Worm (Caenorhabditis elegans) whole organism, young adult: ENCODE data around the gene T14G10.8.
A peak's percentile ranks its signal among the peaks of the same experiment; 100 is the strongest.

ENCODE experiments used
- B0019.2 ChIP-seq: fragments of 200-800 bp; sonication (Bioruptor generic); conservative IDR thresholded peaks from 2 replicates; pipeline ENCODE4 v1.3.6; 2022; ENCODE audit warnings: missing genetic modification reagents, missing genetic modification characterization, missing compliant biosample characterization
- B0261.1 ChIP-seq: sonication (generic microtip); optimal IDR thresholded peaks from 2 replicates; lab custom pipeline; 2016; ENCODE audit warnings: mild to moderate bottlenecking, missing genetic modification characterization, moderate library complexity, missing compliant biosample characterization
- D2030.7 ChIP-seq: fragments of 200-800 bp; sonication (Bioruptor generic); IDR thresholded peaks from 2 replicates; pipeline ENCODE4 v1.3.6; 2022; ENCODE audit warnings: missing genetic modification reagents, missing genetic modification characterization, missing compliant biosample characterization
- F22D6.2 ChIP-seq: sonication (generic microtip); optimal IDR thresholded peaks from 2 replicates; lab custom pipeline; 2016; ENCODE audit warnings: mild to moderate bottlenecking, missing genetic modification characterization, missing compliant biosample characterization
- F57A8.1 ChIP-seq: fragments of 200-800 bp; sonication (Bioruptor generic); optimal IDR thresholded peaks from 2 replicates; lab custom pipeline; 2018; ENCODE audit warnings: mild to moderate bottlenecking, missing genetic modification characterization, moderate library complexity, missing compliant biosample characterization
- F57C9.4 ChIP-seq: sonication (generic microtip); optimal IDR thresholded peaks from 2 replicates; lab custom pipeline; 2017; ENCODE audit warnings: mild to moderate bottlenecking, missing genetic modification characterization, missing compliant biosample characterization
- K12H6.12 ChIP-seq: fragments of 200-800 bp; sonication (Bioruptor generic); optimal IDR thresholded peaks from 2 replicates; lab custom pipeline; 2018; ENCODE audit warnings: mild to moderate bottlenecking, missing genetic modification characterization, missing compliant biosample characterization
- Y53F4B.3 ChIP-seq: fragments of 200-800 bp; sonication (Bioruptor generic); IDR thresholded peaks from 2 replicates; pipeline ENCODE4 v1.3.6; 2022; ENCODE audit warnings: missing genetic modification reagents, missing genetic modification characterization, missing compliant biosample characterization
- Y67H2A.10 ChIP-seq: fragments of 200-800 bp; sonication (Bioruptor generic); conservative IDR thresholded peaks from 2 replicates; pipeline ENCODE4 v1.3.6; 2022; ENCODE audit warnings: missing genetic modification reagents, missing genetic modification characterization, missing compliant biosample characterization
- Y95B8A.8 ChIP-seq: fragments of 200-800 bp; sonication (Bioruptor generic); IDR thresholded peaks from 2 replicates; pipeline ENCODE4 v1.3.6; 2022; ENCODE audit warnings: missing genetic modification reagents, missing genetic modification characterization, missing compliant biosample characterization
- akir-1 ChIP-seq: fragments of 200-800 bp; sonication (Bioruptor generic); optimal IDR thresholded peaks from 2 replicates; lab custom pipeline; 2018; ENCODE audit warnings: mild to moderate bottlenecking, missing genetic modification characterization, moderate library complexity, missing compliant biosample characterization
- aptf-3 ChIP-seq: fragments of 200-800 bp; sonication (Bioruptor generic); IDR thresholded peaks from 2 replicates; pipeline ENCODE4 v1.3.6; 2022; ENCODE audit warnings: missing genetic modification characterization, missing compliant biosample characterization
- attf-3 ChIP-seq: fragments of 200-800 bp; sonication (Bioruptor generic); conservative IDR thresholded peaks from 2 replicates; pipeline ENCODE4 v1.3.6; 2022; ENCODE audit warnings: missing genetic modification reagents, missing genetic modification characterization, missing compliant biosample characterization
- attf-6 ChIP-seq: fragments of 200-800 bp; sonication (Bioruptor generic); IDR thresholded peaks from 2 replicates; pipeline ENCODE4 v1.3.6; 2022; ENCODE audit warnings: missing genetic modification reagents, missing genetic modification characterization, missing compliant biosample characterization
- ceh-58 ChIP-seq: fragments of 200-800 bp; sonication (Bioruptor generic); IDR thresholded peaks from 2 replicates; pipeline ENCODE4 v1.3.6; 2022; ENCODE audit warnings: missing genetic modification characterization, missing compliant biosample characterization
- die-1 ChIP-seq: sonication (generic microtip); optimal IDR thresholded peaks from 2 replicates; lab custom pipeline; 2016; ENCODE audit warnings: missing genotype, mild to moderate bottlenecking, missing genetic modification characterization, missing compliant biosample characterization
- egl-44 ChIP-seq: fragments of 200-800 bp; sonication (Bioruptor generic); IDR thresholded peaks from 2 replicates; pipeline ENCODE4 v1.3.6; 2022; ENCODE audit warnings: missing genetic modification reagents, missing genetic modification characterization, missing compliant biosample characterization
- fkh-3 ChIP-seq: sonication (generic microtip); optimal IDR thresholded peaks from 2 replicates; lab custom pipeline; 2016; ENCODE audit warnings: mild to moderate bottlenecking, missing genetic modification characterization, missing compliant biosample characterization
- hlh-12 ChIP-seq: sonication (generic microtip); optimal IDR thresholded peaks from 2 replicates; lab custom pipeline; 2016; ENCODE audit warnings: missing genetic modification characterization, missing compliant biosample characterization
- hmg-1.2 ChIP-seq: fragments of 200-800 bp; sonication (Bioruptor generic); IDR thresholded peaks from 2 replicates; pipeline ENCODE4 v1.3.6; 2022; ENCODE audit warnings: missing genetic modification reagents, missing genetic modification characterization, missing compliant biosample characterization
- let-526 ChIP-seq: fragments of 200-800 bp; sonication (Bioruptor generic); IDR thresholded peaks from 2 replicates; pipeline ENCODE4 v1.3.6; 2022; ENCODE audit warnings: missing genetic modification reagents, missing genetic modification characterization, missing compliant biosample characterization
- lin-26 ChIP-seq: fragments of 200-800 bp; sonication (Bioruptor generic); IDR thresholded peaks from 2 replicates; pipeline ENCODE4 v1.3.6; 2022; ENCODE audit warnings: missing genetic modification reagents, missing genetic modification characterization, missing compliant biosample characterization
- lin-35 ChIP-seq, 3 experiments: fragments of 150-350 bp in 2 of 3; sonication (generic microtip) in 1 of 3; optimal IDR thresholded peaks; 2 replicates each; lab custom pipeline; 2014 to 2018; ENCODE audit warnings: missing biosample characterization in 3 of 3, missing genetic modification characterization in 3 of 3, missing genetic modification reagents in 3 of 3
- lin-40 ChIP-seq: sonication (generic microtip); optimal IDR thresholded peaks from 2 replicates; lab custom pipeline; 2016; ENCODE audit warnings: missing genetic modification characterization, mild to moderate bottlenecking, missing compliant biosample characterization, missing genotype, missing genetic modification reagents
- lin-54 ChIP-seq: fragments of 200-800 bp; sonication (Bioruptor generic); optimal IDR thresholded peaks from 2 replicates; lab custom pipeline; 2018; ENCODE audit warnings: mild to moderate bottlenecking, missing genetic modification characterization, missing compliant biosample characterization
- lir-1 ChIP-seq: fragments of 200-800 bp; sonication (Bioruptor generic); conservative IDR thresholded peaks from 2 replicates; pipeline ENCODE4 v1.3.6; 2022; ENCODE audit warnings: missing genetic modification reagents, missing genetic modification characterization, missing compliant biosample characterization
- lsl-1 ChIP-seq: fragments of 200-800 bp; sonication (Bioruptor generic); optimal IDR thresholded peaks from 2 replicates; lab custom pipeline; 2018; ENCODE audit warnings: mild to moderate bottlenecking, missing genetic modification characterization, moderate library complexity, missing compliant biosample characterization
- madf-10 ChIP-seq: sonication (generic microtip); optimal IDR thresholded peaks from 2 replicates; lab custom pipeline; 2016; ENCODE audit warnings: mild to moderate bottlenecking, missing genetic modification characterization, missing compliant biosample characterization
- madf-3 ChIP-seq: fragments of 200-800 bp; sonication (Bioruptor generic); IDR thresholded peaks from 2 replicates; pipeline ENCODE4 v1.3.6; 2022; ENCODE audit warnings: missing genetic modification reagents, missing genetic modification characterization, missing compliant biosample characterization
- madf-8 ChIP-seq: fragments of 200-800 bp; sonication (Bioruptor generic); conservative IDR thresholded peaks from 2 replicates; pipeline ENCODE4 v1.3.6; 2022; ENCODE audit warnings: missing genetic modification reagents, missing genetic modification characterization, missing compliant biosample characterization
- nhr-179 ChIP-seq: sonication (generic microtip); optimal IDR thresholded peaks from 2 replicates; lab custom pipeline; 2016; ENCODE audit warnings: mild to moderate bottlenecking, missing genetic modification characterization, missing compliant biosample characterization
- pbrm-1 ChIP-seq: fragments of 200-800 bp; sonication (Bioruptor generic); IDR thresholded peaks from 2 replicates; pipeline ENCODE4 v1.3.6; 2022; ENCODE audit warnings: missing genetic modification reagents, missing genetic modification characterization, missing compliant biosample characterization
- pha-4 ChIP-seq: fragments of 150-350 bp; sonication (generic microtip); optimal IDR thresholded peaks from 2 replicates; lab custom pipeline; 2014; ENCODE audit warnings: missing biosample characterization, missing genetic modification reagents, missing genetic modification characterization
- rcor-1 ChIP-seq: fragments of 200-800 bp; sonication (Bioruptor generic); IDR thresholded peaks from 2 replicates; pipeline ENCODE4 v1.3.6; 2022; ENCODE audit warnings: missing genetic modification reagents, missing genetic modification characterization, missing compliant biosample characterization
- rec-8 ChIP-seq, 2 experiments: sonication (generic microtip); optimal IDR thresholded peaks; 2 replicates each; lab custom pipeline; 2016; ENCODE audit warnings: mild to moderate bottlenecking in 2 of 2, missing genetic modification characterization in 2 of 2, missing genetic modification reagents in 2 of 2, missing genotype in 2 of 2, missing biosample characterization in 1 of 2, missing compliant biosample characterization in 1 of 2, moderate library complexity in 1 of 2
- repo-1 ChIP-seq: sonication (generic microtip); optimal IDR thresholded peaks from 2 replicates; lab custom pipeline; 2017; ENCODE audit warnings: mild to moderate bottlenecking, missing genetic modification characterization, missing compliant biosample characterization
- snpc-1.1 ChIP-seq: sonication (generic microtip); optimal IDR thresholded peaks from 2 replicates; lab custom pipeline; 2017; ENCODE audit warnings: missing genetic modification characterization, mild to moderate bottlenecking, missing compliant biosample characterization, antibody characterized with exemption, moderate library complexity, missing genotype, missing genetic modification reagents; ENCODE audit not compliant: insufficient read depth
- snpc-1.3 ChIP-seq: sonication (generic microtip); optimal IDR thresholded peaks from 2 replicates; lab custom pipeline; 2017; ENCODE audit warnings: missing genetic modification characterization, mild to moderate bottlenecking, missing compliant biosample characterization, antibody characterized with exemption, moderate library complexity, missing genotype, missing genetic modification reagents; ENCODE audit not compliant: insufficient read depth
- snpc-3.4 ChIP-seq: sonication (generic microtip); optimal IDR thresholded peaks from 2 replicates; lab custom pipeline; 2017; ENCODE audit warnings: missing genetic modification characterization, mild to moderate bottlenecking, missing compliant biosample characterization, antibody characterized with exemption, moderate library complexity, missing genotype, missing genetic modification reagents
- sptf-2 ChIP-seq: fragments of 200-800 bp; sonication (Bioruptor generic); optimal IDR thresholded peaks from 2 replicates; lab custom pipeline; 2018; ENCODE audit warnings: mild to moderate bottlenecking, missing genetic modification characterization, missing compliant biosample characterization
- tbp1 ChIP-seq: fragments of 200-800 bp; sonication (Bioruptor generic); optimal IDR thresholded peaks from 2 replicates; lab custom pipeline; 2018; ENCODE audit warnings: mild to moderate bottlenecking, missing genetic modification characterization, missing compliant biosample characterization
- unc-130 ChIP-seq: sonication (generic microtip); optimal IDR thresholded peaks from 2 replicates; lab custom pipeline; 2016; ENCODE audit warnings: missing genetic modification reagents, missing genetic modification characterization, missing compliant biosample characterization
- xnd-1 ChIP-seq: sonication (generic microtip); optimal IDR thresholded peaks from 2 replicates; lab custom pipeline; 2016; ENCODE audit warnings: missing genotype, missing genetic modification reagents, missing genetic modification characterization, missing compliant biosample characterization
- zfh-2 ChIP-seq: fragments of 200-800 bp; sonication (Bioruptor generic); conservative IDR thresholded peaks from 2 replicates; pipeline ENCODE4 v1.3.6; 2022; ENCODE audit warnings: missing genetic modification reagents, missing genetic modification characterization, missing compliant biosample characterization
- ztf-22 ChIP-seq: fragments of 200-800 bp; sonication (Bioruptor generic); optimal IDR thresholded peaks from 2 replicates; lab custom pipeline; 2018; ENCODE audit warnings: mild to moderate bottlenecking, missing genetic modification characterization, moderate library complexity, missing compliant biosample characterization
- ztf-25 ChIP-seq: fragments of 200-800 bp; sonication (Bioruptor generic); IDR thresholded peaks from 2 replicates; pipeline ENCODE4 v1.3.6; 2022; ENCODE audit warnings: missing genetic modification reagents, missing genetic modification characterization, missing compliant biosample characterization

Gene T14G10.8

ce11 chrIV:10129957-10130356, 16.8 kb downstream of the T14G10.8 start, which contains the start of gene glt-3:
Gene glt-3 (plus strand): TSS chrIV:10130257.
- TF ChIP-seq lin-54 (no peak), fkh-3 (tag; lab: Kevin White, UChicago) (no peak), ztf-22 (GFP tag; lab: Kevin White, UChicago) (no peak), B0261.1 (no peak), attf-3 (GFP tag; lab: Robert Waterston, UW) (no peak), tbp1 (GFP tag; lab: Kevin White, UChicago) (no peak), snpc-1.1 (no peak), Y95B8A.8 (GFP tag; lab: Robert Waterston, UW) (no peak), rcor-1 (no peak), snpc-1.3 (tag; lab: Kevin White, UChicago) (no peak), hlh-12 (tag; lab: Kevin White, UChicago) (no peak), lin-26 (GFP tag; lab: Robert Waterston, UW) (no peak), rec-8 (tag; optimal IDR thresholded peaks at IDR 0.05; lab: Kevin White, UChicago) (no peak), lir-1 (no peak), die-1 (tag; lab: Kevin White, UChicago) (no peak), repo-1 (no peak), hmg-1.2 (GFP tag; lab: Robert Waterston, UW) (no peak), D2030.7 (GFP tag; lab: Robert Waterston, UW) (no peak)

ce11 chrIV:10128906-10129386, 17.8 kb downstream of the T14G10.8 start, which contains the start of the genes gtbp-1 and K08F4.3:
Gene gtbp-1 (minus strand): TSS chrIV:10128956.
Gene K08F4.3 (plus strand): TSS chrIV:10129257.
- TF ChIP-seq ceh-58 (GFP tag; lab: Robert Waterston, UW) (no peak), ztf-25 (no peak), B0019.2 (GFP tag; lab: Robert Waterston, UW) (no peak), attf-6 (GFP tag; lab: Robert Waterston, UW) (no peak), B0261.1 (no peak), lsl-1 (GFP tag; lab: Kevin White, UChicago) (peak; percentile 59), akir-1 (GFP tag; lab: Kevin White, UChicago) (no peak), hmg-1.2 (GFP tag; lab: Robert Waterston, UW) (peak; percentile 80), zfh-2 (no peak), Y53F4B.3 (GFP tag; lab: Robert Waterston, UW) (no peak), nhr-179 (tag; lab: Kevin White, UChicago) (no peak), K12H6.12 (peak; percentile 23), repo-1 (no peak), madf-3 (GFP tag; lab: Robert Waterston, UW) (no peak), F57C9.4 (tag; lab: Kevin White, UChicago) (no peak), rec-8 (tag; optimal IDR thresholded peaks at IDR 0.05; lab: Kevin White, UChicago) (no peak), F57A8.1 (GFP tag; lab: Kevin White, UChicago) (no peak), aptf-3 (no peak), pha-4 (tag; lab: Kevin White, UChicago) (no peak), lin-54 (peak; percentile 94), unc-130 (GFP tag; lab: Kevin White, UChicago) (no peak), F22D6.2 (tag; lab: Kevin White, UChicago) (no peak), egl-44 (GFP tag; lab: Robert Waterston, UW) (no peak), snpc-3.4 (tag; lab: Kevin White, UChicago) (no peak), xnd-1 (peak; percentile 8), die-1 (tag; lab: Kevin White, UChicago) (no peak), madf-10 (tag; lab: Kevin White, UChicago) (no peak), Y67H2A.10 (GFP tag; lab: Robert Waterston, UW) (no peak), pbrm-1 (GFP tag; lab: Robert Waterston, UW) (peak; percentile 50; the same call in 1 of the 2 replicates), D2030.7 (GFP tag; lab: Robert Waterston, UW) (peak; percentile 65), madf-8 (GFP tag; lab: Robert Waterston, UW) (peak; percentile 56), lin-40 (no peak), sptf-2 (GFP tag; lab: Kevin White, UChicago) (no peak), snpc-1.3 (tag; lab: Kevin White, UChicago) (no peak), let-526 (no peak), lin-35 (GFP tag; optimal IDR thresholded peaks at IDR 0.05; lab: Kevin White, UChicago) (no peak)
